Worm (Caenorhabditis elegans): Measurements from ENCODE around the gene C02B10.6.
A peak's percentile ranks its signal among the peaks of the same experiment; 100 is the strongest.
"Not testable (repeated sequence)": the region's sequence is repeated elsewhere in the genome, so short reads cannot be mapped to it uniquely, and the experiment has no call there.

The C02B10.6 gene

DNA sequence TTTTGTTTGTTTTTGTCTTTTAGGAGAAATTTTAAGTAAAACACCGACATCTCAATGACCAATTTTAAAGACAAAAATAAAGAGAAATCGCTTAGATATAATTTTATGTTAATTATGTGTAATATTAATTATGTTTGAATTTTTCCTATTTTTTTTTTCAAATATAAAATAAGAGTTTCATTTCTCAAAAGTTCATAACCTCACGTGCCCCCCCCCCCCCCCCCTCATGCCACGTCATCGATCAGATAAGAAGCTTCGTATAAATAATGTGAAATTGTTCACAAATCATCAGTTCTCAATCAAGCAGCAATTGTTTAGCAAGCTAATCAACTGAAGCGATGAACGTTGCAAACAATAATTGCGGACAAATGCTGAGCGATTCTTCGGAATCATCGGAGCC is at the start of gene C02B10.6:
Gene C02B10.6 (plus strand): TSS at position 301 of the 400 bp plus-strand sequence.
- not testable (repeated sequence) for TF ChIP-seq tab-1 (GFP tag; IDR thresholded peaks at IDR 0.05); med-1 (GFP tag; optimal IDR thresholded peaks at IDR 0.05; ENCODE audit: insufficient read depth); ref-1 (GFP tag; conservative IDR thresholded peaks at IDR 0.05)

DNA sequence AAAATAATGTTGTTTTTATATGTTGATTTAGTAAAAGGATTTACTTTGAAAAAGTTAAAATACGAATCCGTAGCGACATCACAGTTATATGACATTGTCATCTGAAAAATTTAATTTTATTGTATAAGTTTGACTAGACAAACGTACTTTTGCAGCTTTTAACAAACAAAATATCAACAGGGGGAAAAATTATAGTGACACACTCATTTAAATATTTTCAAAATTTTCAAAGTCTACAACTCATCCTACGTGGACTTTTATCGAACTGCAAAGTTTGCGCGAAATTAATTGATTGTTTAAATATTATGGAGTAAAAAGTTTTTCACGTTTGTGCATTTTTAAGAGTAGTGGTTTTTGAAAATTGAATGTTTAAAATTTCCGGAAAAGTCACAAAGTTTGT is 45.0 kb upstream of the C02B10.6 start, which contains the start of gene C09B9.85:
Gene C09B9.85 (minus strand): TSS at position 101 of the 400 bp plus-strand sequence.
- no peak for TF ChIP-seq cog-1 (tag; optimal IDR thresholded peaks at IDR 0.05)
- no peak for TF ChIP-seq klf-2 (GFP tag; conservative IDR thresholded peaks at IDR 0.05)
- no peak for TF ChIP-seq flt-1 (GFP tag; IDR thresholded peaks at IDR 0.05)
- no peak for TF ChIP-seq med-1 (GFP tag; optimal IDR thresholded peaks at IDR 0.05; ENCODE audit: insufficient read depth)
- no peak for TF ChIP-seq tab-1 (GFP tag; IDR thresholded peaks at IDR 0.05)
- TF ChIP-seq T22C8.4 (GFP tag; IDR thresholded peaks at IDR 0.05), result no peak
- TF ChIP-seq ref-1 (GFP tag; conservative IDR thresholded peaks at IDR 0.05), result no peak
- no peak for TF ChIP-seq ztf-23 (GFP tag; IDR thresholded peaks at IDR 0.05)
- no peak for TF ChIP-seq ztf-29 (GFP tag; IDR thresholded peaks at IDR 0.05)

DNA sequence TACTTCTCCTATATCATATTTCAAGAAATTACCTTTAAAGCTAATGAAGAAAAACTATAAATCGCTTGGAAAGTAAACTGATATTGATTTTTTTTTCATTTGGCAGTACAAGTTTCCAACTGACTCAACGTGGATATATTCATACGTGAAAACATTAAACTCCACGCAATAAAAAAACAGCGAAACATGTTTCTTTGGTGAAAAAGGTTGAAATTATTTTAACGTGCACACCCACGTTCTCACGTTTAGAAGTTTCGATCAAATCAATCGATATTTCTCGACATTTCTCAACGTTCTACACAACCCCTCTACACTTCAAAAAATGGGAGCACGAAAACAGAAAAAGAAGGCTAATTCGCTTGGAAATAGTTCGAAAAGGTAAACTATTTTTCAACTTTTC is 41.7 kb upstream of the C02B10.6 start, which contains the start of the genes best-6 and C09B9.2:
Gene best-6 (minus strand): TSS at position 101 of the 400 bp plus-strand sequence.
Gene C09B9.2 (plus strand): TSS at position 314 of the 400 bp plus-strand sequence.
- TF ChIP-seq klf-2 (GFP tag; conservative IDR thresholded peaks at IDR 0.05), result no peak
- no peak for TF ChIP-seq ref-1 (GFP tag; conservative IDR thresholded peaks at IDR 0.05)
- no peak for TF ChIP-seq tab-1 (GFP tag; IDR thresholded peaks at IDR 0.05)
- no peak for TF ChIP-seq flt-1 (GFP tag; IDR thresholded peaks at IDR 0.05)

DNA sequence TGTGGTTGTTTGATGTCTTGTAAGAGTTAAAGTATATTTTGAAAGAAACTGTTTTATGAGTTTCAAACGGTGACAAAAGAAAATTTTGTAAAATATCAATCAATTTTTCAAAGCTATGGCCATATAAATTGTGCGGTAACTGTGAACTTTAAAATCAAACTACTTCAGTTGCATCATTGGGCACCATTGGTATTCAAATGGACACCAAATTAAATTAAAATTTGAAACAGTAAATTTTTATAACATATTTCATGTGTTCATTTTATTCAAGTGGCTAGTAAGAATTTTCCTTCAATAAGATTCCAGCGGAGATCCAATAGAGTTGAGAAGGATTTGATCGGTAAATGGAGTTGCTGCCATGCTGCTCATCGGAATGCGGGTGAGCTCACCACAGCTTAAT is 39.3 kb upstream of the C02B10.6 start:
- TF ChIP-seq flt-1 (GFP tag; IDR thresholded peaks at IDR 0.05), result no peak
- no peak for TF ChIP-seq ztf-23 (GFP tag; IDR thresholded peaks at IDR 0.05)
- TF ChIP-seq ref-1 (GFP tag; conservative IDR thresholded peaks at IDR 0.05), result no peak
- TF ChIP-seq med-1 (GFP tag; optimal IDR thresholded peaks at IDR 0.05; ENCODE audit: insufficient read depth), result no peak
- no peak for TF ChIP-seq cog-1 (tag; optimal IDR thresholded peaks at IDR 0.05)
- TF ChIP-seq klf-2 (GFP tag; conservative IDR thresholded peaks at IDR 0.05), result no peak
- no peak for TF ChIP-seq T22C8.4 (GFP tag; IDR thresholded peaks at IDR 0.05)
- no peak for TF ChIP-seq ztf-29 (GFP tag; IDR thresholded peaks at IDR 0.05)
- TF ChIP-seq tab-1 (GFP tag; IDR thresholded peaks at IDR 0.05), result no peak

DNA sequence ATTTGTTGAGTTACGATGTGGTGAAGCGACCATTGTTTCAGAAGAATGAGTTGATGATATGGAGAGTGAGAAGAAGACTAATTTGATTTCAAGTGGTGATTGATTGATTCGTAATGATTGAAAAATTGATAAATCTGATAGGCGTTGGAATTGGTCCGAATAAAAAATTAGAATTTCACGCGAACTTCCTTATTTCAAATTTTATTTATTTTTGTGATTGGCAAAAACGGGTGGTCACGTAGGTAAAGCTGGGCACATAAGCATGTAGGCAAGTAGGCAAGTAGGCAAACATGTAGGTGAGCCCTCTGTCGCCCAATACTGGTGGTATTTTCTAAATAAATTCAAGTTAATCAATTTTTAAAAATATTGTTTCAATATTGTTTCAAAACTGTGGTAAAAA is 37.4 kb upstream of the C02B10.6 start, which contains the start of gene C09B9.4:
Gene C09B9.4 (minus strand): TSS at position 101 of the 400 bp plus-strand sequence.
- TF ChIP-seq klf-2 (GFP tag; conservative IDR thresholded peaks at IDR 0.05) (no peak), flt-1 (GFP tag; IDR thresholded peaks at IDR 0.05) (no peak), cog-1 (tag; optimal IDR thresholded peaks at IDR 0.05) (no peak)

ce11 chrIV:5037489-5037888 is 33.2 kb upstream of the C02B10.6 start, which contains the start of gene C09B9.1:
Gene C09B9.1 (plus strand): TSS chrIV:5037789.
- no peak for TF ChIP-seq T22C8.4 (GFP tag; IDR thresholded peaks at IDR 0.05)
- TF ChIP-seq klf-2 (GFP tag; conservative IDR thresholded peaks at IDR 0.05), result no peak
- TF ChIP-seq flt-1 (GFP tag; IDR thresholded peaks at IDR 0.05), result no peak

ce11 chrIV:5038744-5039143 is 31.9 kb upstream of the C02B10.6 start:
- TF ChIP-seq ref-1 (GFP tag; conservative IDR thresholded peaks at IDR 0.05) (no peak; the same call in 1 of the 2 replicates), med-1 (GFP tag; optimal IDR thresholded peaks at IDR 0.05; ENCODE audit: insufficient read depth) (peak; percentile 52), tab-1 (GFP tag; IDR thresholded peaks at IDR 0.05) (peak; percentile 80; the same call in 1 of the 2 replicates), cog-1 (tag; optimal IDR thresholded peaks at IDR 0.05) (no peak), ztf-23 (GFP tag; IDR thresholded peaks at IDR 0.05) (peak; percentile 63; the same call in 1 of the 2 replicates), ztf-29 (GFP tag; IDR thresholded peaks at IDR 0.05) (no peak), flt-1 (GFP tag; IDR thresholded peaks at IDR 0.05) (peak; percentile 85)

DNA sequence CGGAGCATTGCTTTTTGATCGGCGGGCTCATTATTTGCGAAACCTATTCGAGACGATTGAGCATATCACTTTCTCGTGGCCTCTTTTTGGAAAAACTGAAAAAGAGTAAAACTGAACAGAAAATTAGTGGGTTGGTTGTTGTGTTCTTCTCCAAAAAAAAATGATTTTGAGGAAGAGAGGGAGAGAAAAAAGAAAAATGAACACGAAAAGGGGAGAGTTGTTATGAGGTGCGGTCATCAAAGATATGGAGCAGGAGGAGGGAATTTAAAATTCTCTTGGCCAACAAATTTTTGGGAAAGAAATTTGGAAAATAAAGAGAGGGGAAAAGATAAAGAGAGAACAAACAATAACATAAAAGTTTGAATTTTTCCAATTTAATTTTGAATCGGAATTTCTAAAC is 25.3 kb upstream of the C02B10.6 start, which contains the start of gene hot-9:
Gene hot-9 (minus strand): TSS at position 101 of the 400 bp plus-strand sequence.
- no peak for TF ChIP-seq ztf-23 (GFP tag; IDR thresholded peaks at IDR 0.05)
- TF ChIP-seq klf-2 (GFP tag; conservative IDR thresholded peaks at IDR 0.05), result no peak
- no peak for TF ChIP-seq flt-1 (GFP tag; IDR thresholded peaks at IDR 0.05)
- TF ChIP-seq ztf-29 (GFP tag; IDR thresholded peaks at IDR 0.05), result no peak

ce11 chrIV:5054297-5054696 is 16.4 kb upstream of the C02B10.6 start:
- TF ChIP-seq cog-1 (tag; optimal IDR thresholded peaks at IDR 0.05) (no peak), ref-1 (GFP tag; conservative IDR thresholded peaks at IDR 0.05) (no peak), tab-1 (GFP tag; IDR thresholded peaks at IDR 0.05) (no peak), klf-2 (GFP tag; conservative IDR thresholded peaks at IDR 0.05) (no peak), ztf-29 (GFP tag; IDR thresholded peaks at IDR 0.05) (no peak), med-1 (GFP tag; optimal IDR thresholded peaks at IDR 0.05; ENCODE audit: insufficient read depth) (no peak), ztf-23 (GFP tag; IDR thresholded peaks at IDR 0.05) (no peak), T22C8.4 (GFP tag; IDR thresholded peaks at IDR 0.05) (no peak), flt-1 (GFP tag; IDR thresholded peaks at IDR 0.05) (no peak)

DNA sequence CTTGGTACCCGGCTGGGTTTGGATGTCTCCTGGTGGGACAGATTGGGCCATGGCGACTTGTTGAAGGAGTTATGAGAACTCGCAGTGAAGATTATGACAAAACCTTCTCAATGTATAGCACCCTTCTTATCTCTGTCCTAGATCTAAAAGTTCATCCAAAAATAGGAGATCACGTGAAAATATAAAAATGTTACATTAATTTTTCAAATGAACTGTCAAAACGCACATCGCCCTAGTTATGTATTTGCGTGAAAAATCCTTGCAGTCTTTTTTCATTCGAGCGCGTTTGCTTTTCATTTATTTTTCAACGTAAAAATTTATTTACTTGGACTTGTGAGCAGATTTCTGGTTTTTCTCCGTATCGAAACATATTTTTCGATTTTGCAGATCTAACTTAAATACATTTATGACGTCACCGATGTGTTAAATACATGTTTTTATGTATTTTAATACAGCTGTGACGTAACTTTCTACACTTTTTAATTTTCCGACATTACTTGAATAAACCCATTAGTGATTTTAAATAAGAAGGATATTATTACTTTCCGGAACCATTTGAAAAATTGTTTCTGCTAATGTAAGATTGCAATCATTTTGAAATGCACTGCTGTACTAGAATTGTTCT is 14.6 kb upstream of the C02B10.6 start, which contains the start of gene msp-55:
Gene msp-55 (minus strand): TSS at position 51 of the 625 bp plus-strand sequence.
- TF ChIP-seq ztf-29 (GFP tag; IDR thresholded peaks at IDR 0.05) (no peak), T22C8.4 (GFP tag; IDR thresholded peaks at IDR 0.05) (no peak), ztf-23 (GFP tag; IDR thresholded peaks at IDR 0.05) (no peak), tab-1 (GFP tag; IDR thresholded peaks at IDR 0.05) (no peak), med-1 (GFP tag; optimal IDR thresholded peaks at IDR 0.05; ENCODE audit: insufficient read depth) (no peak), cog-1 (tag; optimal IDR thresholded peaks at IDR 0.05) (no peak), klf-2 (GFP tag; conservative IDR thresholded peaks at IDR 0.05) (no peak), flt-1 (GFP tag; IDR thresholded peaks at IDR 0.05) (no peak), ref-1 (GFP tag; conservative IDR thresholded peaks at IDR 0.05) (no peak)

Data from whole organism, midembryonic.